Worm (Caenorhabditis elegans): ENCODE results near the gene F13E9.11.

DNA sequence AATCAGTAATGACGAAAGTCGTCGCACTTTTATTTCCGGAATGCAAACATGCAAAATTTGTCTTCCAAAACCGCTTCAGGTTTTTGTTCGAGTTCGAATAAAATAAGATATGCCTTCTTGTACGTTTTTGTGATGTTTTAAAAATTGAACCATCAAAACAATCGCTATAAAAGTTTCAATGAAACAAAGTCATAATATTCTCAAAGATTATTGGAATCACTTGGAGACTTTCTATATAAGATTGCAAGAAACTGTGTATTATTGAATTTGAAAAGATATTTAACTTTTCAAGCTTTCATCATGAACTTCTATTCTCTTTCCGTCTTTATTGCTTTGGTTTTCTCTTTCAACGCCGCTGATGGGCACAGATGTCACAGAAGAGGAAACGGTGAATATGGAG, 7.9 kb upstream of the F13E9.11 start, which contains the start of gene fipr-14:
- TF ChIP-seq B0019.2 (GFP tag; conservative IDR thresholded peaks at IDR 0.05) (no peak), atf-7 (tag; optimal IDR thresholded peaks at IDR 0.05) (no peak)
